Worm (Caenorhabditis elegans) whole organism, L1 larva: ENCODE data around the gene Y49A3A.3.
A peak's percentile ranks its signal among the peaks of the same experiment; 100 is the strongest.

Source experiments
- C04F5.9 ChIP-seq: sonication (generic microtip); optimal IDR thresholded peaks from 2 replicates; lab custom pipeline; 2016; ENCODE audit warnings: missing genetic modification characterization, missing compliant biosample characterization
- C16A3.4 ChIP-seq: fragments of 150-350 bp; optimal IDR thresholded peaks from 2 replicates; lab custom pipeline; 2014; ENCODE audit warnings: missing biosample characterization, missing genetic modification characterization
- aha-1 ChIP-seq: fragments of 150-350 bp; optimal IDR thresholded peaks from 2 replicates; lab custom pipeline; 2014; ENCODE audit warnings: missing biosample characterization, missing genetic modification characterization
- ama-1 ChIP-seq: fragments of 150-350 bp; optimal IDR thresholded peaks from 2 replicates; lab custom pipeline; 2014
- ceh-88 ChIP-seq: fragments of 200-800 bp; sonication (Bioruptor generic); IDR thresholded peaks from 2 replicates; pipeline ENCODE4 v1.3.6; 2022; ENCODE audit warnings: missing genetic modification characterization, missing compliant biosample characterization
- ceh-90 ChIP-seq: sonication (generic microtip); optimal IDR thresholded peaks from 2 replicates; lab custom pipeline; 2016; ENCODE audit warnings: missing genetic modification characterization, missing compliant biosample characterization
- ces-1 ChIP-seq: fragments of 150-350 bp; optimal IDR thresholded peaks from 2 replicates; lab custom pipeline; 2014; ENCODE audit warnings: missing biosample characterization, missing genetic modification reagents, missing genetic modification characterization
- dsc-1 ChIP-seq: sonication (generic microtip); optimal IDR thresholded peaks from 2 replicates; lab custom pipeline; 2016; ENCODE audit warnings: mild to moderate bottlenecking, missing genetic modification characterization, missing compliant biosample characterization
- efl-1 ChIP-seq, 4 experiments: fragments of 150-350 bp; optimal IDR thresholded peaks in 3 of 4; peaks in 1 of 4; 1 replicate in 1 of 4; 2 replicates in 3 of 4; lab custom pipeline; 2014; ENCODE audit warnings: missing biosample characterization in 2 of 4, missing genetic modification characterization in 2 of 4, missing genetic modification reagents in 2 of 4
- efl-3 ChIP-seq: fragments of 200-800 bp; sonication (Bioruptor generic); optimal IDR thresholded peaks from 2 replicates; lab custom pipeline; 2018; ENCODE audit warnings: mild to moderate bottlenecking, missing genetic modification characterization, missing compliant biosample characterization
- egl-13 ChIP-seq: sonication (generic microtip); optimal IDR thresholded peaks from 2 replicates; lab custom pipeline; 2016; ENCODE audit warnings: missing genotype, missing genetic modification reagents, missing genetic modification characterization, missing compliant biosample characterization
- elt-3 ChIP-seq, 6 experiments: fragments of 150-350 bp in 1 of 6; sonication (generic microtip); optimal IDR thresholded peaks; 2 replicates each; lab custom pipeline; 2017 to 2018; ENCODE audit warnings: missing biosample characterization in 6 of 6, missing genetic modification characterization in 6 of 6, inconsistent platforms in 1 of 6
- ets-5 ChIP-seq: fragments of 200-800 bp; sonication (Bioruptor generic); IDR thresholded peaks from 2 replicates; pipeline ENCODE4 v1.3.6; 2022; ENCODE audit warnings: missing genetic modification characterization, missing compliant biosample characterization
- fkh-10 ChIP-seq: sonication (generic microtip); optimal IDR thresholded peaks from 2 replicates; lab custom pipeline; 2017; ENCODE audit warnings: missing biosample characterization, missing genetic modification reagents, missing genetic modification characterization
- fkh-4 ChIP-seq: sonication (generic microtip); optimal IDR thresholded peaks from 2 replicates; lab custom pipeline; 2016; ENCODE audit warnings: missing compliant biosample characterization, missing genetic modification characterization, borderline replicate concordance
- fkh-8 ChIP-seq: sonication (generic microtip); optimal IDR thresholded peaks from 2 replicates; lab custom pipeline; 2016; ENCODE audit warnings: mild to moderate bottlenecking, missing genetic modification characterization, missing compliant biosample characterization
- fos-1 ChIP-seq: fragments of 150-350 bp; optimal IDR thresholded peaks from 2 replicates; lab custom pipeline; 2014; ENCODE audit warnings: missing biosample characterization, missing genetic modification characterization
- hlh-17 ChIP-seq: fragments of 200-800 bp; sonication (Bioruptor generic); optimal IDR thresholded peaks from 2 replicates; lab custom pipeline; 2018; ENCODE audit warnings: missing genetic modification characterization, mild to moderate bottlenecking, missing compliant biosample characterization, moderate library complexity, borderline replicate concordance
- hlh-4 ChIP-seq: sonication (generic microtip); optimal IDR thresholded peaks from 2 replicates; lab custom pipeline; 2016; ENCODE audit warnings: mild to moderate bottlenecking, missing genetic modification characterization, missing compliant biosample characterization
- irx-1 ChIP-seq: sonication (generic microtip); optimal IDR thresholded peaks from 2 replicates; lab custom pipeline; 2016; ENCODE audit warnings: missing genetic modification characterization, missing compliant biosample characterization
- isw-1 ChIP-seq: fragments of 200-800 bp; sonication (Bioruptor generic); IDR thresholded peaks from 2 replicates; pipeline ENCODE4 v1.3.6; 2022; ENCODE audit warnings: missing genetic modification characterization, missing compliant biosample characterization
- jun-1 ChIP-seq: fragments of 150-350 bp; optimal IDR thresholded peaks from 2 replicates; lab custom pipeline; 2014; ENCODE audit warnings: missing biosample characterization, missing genetic modification reagents, missing genetic modification characterization
- lin-15B ChIP-seq: fragments of 150-350 bp; sonication (generic microtip); optimal IDR thresholded peaks from 3 replicates; lab custom pipeline; 2014; ENCODE audit warnings: missing biosample characterization, missing genetic modification characterization
- lin-39 ChIP-seq: fragments of 150-350 bp; optimal IDR thresholded peaks from 2 replicates; lab custom pipeline; 2014; ENCODE audit warnings: missing biosample characterization, missing genetic modification reagents, missing genetic modification characterization
- nhr-12 ChIP-seq: sonication (generic microtip); optimal IDR thresholded peaks from 2 replicates; lab custom pipeline; 2017; ENCODE audit warnings: missing biosample characterization, missing genetic modification characterization
- nhr-20 ChIP-seq: sonication (generic microtip); optimal IDR thresholded peaks from 2 replicates; lab custom pipeline; 2016; ENCODE audit warnings: mild to moderate bottlenecking, missing genetic modification characterization, missing compliant biosample characterization
- nhr-237 ChIP-seq: fragments of 150-350 bp; optimal IDR thresholded peaks from 2 replicates; lab custom pipeline; 2014; ENCODE audit warnings: missing biosample characterization, missing genetic modification characterization
- nhr-71 ChIP-seq: sonication (generic microtip); optimal IDR thresholded peaks from 2 replicates; lab custom pipeline; 2016; ENCODE audit warnings: mild to moderate bottlenecking, missing genetic modification characterization, moderate library complexity, missing compliant biosample characterization
- nhr-76 ChIP-seq: sonication (generic microtip); optimal IDR thresholded peaks from 2 replicates; lab custom pipeline; 2017; ENCODE audit warnings: missing biosample characterization, missing genetic modification characterization
- nhr-84 ChIP-seq: sonication (generic microtip); optimal IDR thresholded peaks from 2 replicates; lab custom pipeline; 2017; ENCODE audit warnings: missing biosample characterization, missing genetic modification characterization
- pax-3 ChIP-seq: fragments of 200-800 bp; sonication (Bioruptor generic); optimal IDR thresholded peaks from 2 replicates; lab custom pipeline; 2018; ENCODE audit warnings: mild to moderate bottlenecking, missing genetic modification characterization, moderate library complexity, missing compliant biosample characterization
- pqm-1 ChIP-seq: sonication (generic microtip); optimal IDR thresholded peaks from 3 replicates; lab custom pipeline; 2017; ENCODE audit warnings: missing biosample characterization, missing genetic modification characterization
- skn-1 ChIP-seq: fragments of 150-350 bp; optimal IDR thresholded peaks from 2 replicates; lab custom pipeline; 2014; ENCODE audit warnings: missing biosample characterization, missing genetic modification characterization
- sox-4 ChIP-seq: sonication (generic microtip); optimal IDR thresholded peaks from 2 replicates; lab custom pipeline; 2016; ENCODE audit warnings: missing genetic modification characterization, missing compliant biosample characterization
- sup-37 ChIP-seq: fragments of 200-800 bp; sonication (Bioruptor generic); optimal IDR thresholded peaks from 2 replicates; lab custom pipeline; 2018; ENCODE audit warnings: mild to moderate bottlenecking, missing genetic modification characterization, missing compliant biosample characterization
- tbx-2 ChIP-seq: sonication (generic microtip); optimal IDR thresholded peaks from 2 replicates; lab custom pipeline; 2016; ENCODE audit warnings: missing genetic modification characterization, missing compliant biosample characterization
- unc-130 ChIP-seq: fragments of 150-350 bp; optimal IDR thresholded peaks from 2 replicates; lab custom pipeline; 2017; ENCODE audit warnings: missing biosample characterization, missing genetic modification characterization, inconsistent platforms
- vab-15 ChIP-seq: sonication (generic microtip); optimal IDR thresholded peaks from 2 replicates; lab custom pipeline; 2017; ENCODE audit warnings: missing genotype, mild to moderate bottlenecking, missing genetic modification characterization, missing compliant biosample characterization
- zip-4 ChIP-seq: fragments of 200-800 bp; sonication (Bioruptor generic); optimal IDR thresholded peaks from 2 replicates; lab custom pipeline; 2018; ENCODE audit warnings: mild to moderate bottlenecking, missing genetic modification characterization, moderate library complexity, missing compliant biosample characterization
- ztf-11 ChIP-seq, 2 experiments: sonication (generic microtip); optimal IDR thresholded peaks; 2 replicates each; lab custom pipeline; 2016 to 2017; ENCODE audit warnings: missing genetic modification characterization in 2 of 2, missing biosample characterization in 1 of 2, missing compliant biosample characterization in 1 of 2

The Y49A3A.3 gene

ce11 chrV:14378052-14378451 lies 23.8 kb downstream of the Y49A3A.3 start:
- TF ChIP-seq irx-1: no peak
- peak; percentile 13 for TF ChIP-seq pax-3 (tag; lab: Kevin White, UChicago)
- peak; percentile 85 for TF ChIP-seq dsc-1
- no peak for TF ChIP-seq lin-39 (tag; lab: Kevin White, UChicago)

- no peak for TF ChIP-seq jun-1 (tag; lab: Kevin White, UChicago)
- TF ChIP-seq ztf-11 (tag; optimal IDR thresholded peaks at IDR 0.05; lab: Kevin White, UChicago): no peak
- TF ChIP-seq aha-1 (tag; lab: Kevin White, UChicago): no peak
- TF ChIP-seq fkh-4: no peak
- TF ChIP-seq isw-1 (GFP tag; lab: Robert Waterston, UW): no peak
- TF ChIP-seq C16A3.4 (tag; lab: Kevin White, UChicago): no peak
- no peak for TF ChIP-seq efl-1 (optimal IDR thresholded peaks at IDR 0.05; lab: Kevin White, UChicago)
- TF ChIP-seq efl-1 (GFP tag; optimal IDR thresholded peaks at IDR 0.05 in 1 of 2; lab: Kevin White, UChicago): no peak
- no peak for TF ChIP-seq egl-13 (tag; lab: Kevin White, UChicago)
- TF ChIP-seq skn-1 (tag; lab: Kevin White, UChicago): no peak
- no peak for TF ChIP-seq unc-130
- no peak for TF ChIP-seq hlh-17 (GFP tag; lab: Kevin White, UChicago)
- TF ChIP-seq ama-1 (lab: Kevin White, UChicago): no peak
- TF ChIP-seq, all 84 proteins: peak for 0
These were observed 24.8 kb downstream of the Y49A3A.3 start, which contains the start of gene npr-43 for ce11 chrV:14378986-14379385. Gene npr-43 (minus strand): TSS chrV:14379086.

- TF ChIP-seq sox-4 (tag; lab: Kevin White, UChicago) (no peak), ztf-11 (tag; optimal IDR thresholded peaks at IDR 0.05; lab: Kevin White, UChicago) (no peak), pax-3 (tag; lab: Kevin White, UChicago) (peak; percentile 4), C04F5.9 (tag; lab: Kevin White, UChicago) (no peak), ces-1 (GFP tag; lab: Kevin White, UChicago) (no peak), nhr-20 (tag; lab: Kevin White, UChicago) (no peak), fos-1 (no peak), nhr-71 (tag; lab: Kevin White, UChicago) (peak; percentile 10), hlh-4 (peak; percentile 55), fkh-8 (tag; lab: Kevin White, UChicago) (peak; percentile 8), zip-4 (GFP tag; lab: Kevin White, UChicago) (no peak)
These were observed 26.0 kb downstream of the Y49A3A.3 start for ce11 chrV:14380242-14380641.

- TF ChIP-seq skn-1 (tag; lab: Kevin White, UChicago): no peak
- TF ChIP-seq pqm-1: no peak
- no peak for TF ChIP-seq ztf-11 (tag; optimal IDR thresholded peaks at IDR 0.05; lab: Kevin White, UChicago)
- no peak for TF ChIP-seq lin-15B (tag; lab: Kevin White, UChicago)
- no peak for TF ChIP-seq isw-1 (GFP tag; lab: Robert Waterston, UW)
- no peak for TF ChIP-seq pax-3 (tag; lab: Kevin White, UChicago)
- TF ChIP-seq nhr-84 (tag; lab: Kevin White, UChicago): no peak
- TF ChIP-seq nhr-76 (tag; lab: Kevin White, UChicago): no peak
- no peak for TF ChIP-seq elt-3 (tag; optimal IDR thresholded peaks at IDR 0.05; lab: Kevin White, UChicago)
These were observed 37.6 kb downstream of the Y49A3A.3 start, which contains the start of gene C15H11.10 for ce11 chrV:14391830-14392229. Gene C15H11.10 (plus strand): TSS chrV:14392130.

- TF ChIP-seq fos-1 (no peak), tbx-2 (no peak), ets-5 (no peak), nhr-237 (no peak), C04F5.9 (tag; lab: Kevin White, UChicago) (no peak), efl-3 (GFP tag; lab: Kevin White, UChicago) (no peak), hlh-4 (no peak), ceh-88 (GFP tag; lab: Robert Waterston, UW) (no peak), sup-37 (GFP tag; lab: Kevin White, UChicago) (no peak), nhr-12 (tag; lab: Kevin White, UChicago) (no peak), nhr-71 (tag; lab: Kevin White, UChicago) (no peak), ceh-90 (tag; lab: Kevin White, UChicago) (no peak), pqm-1 (no peak), fkh-10 (GFP tag; lab: Kevin White, UChicago) (no peak), vab-15 (no peak)
These were observed 39.3 kb downstream of the Y49A3A.3 start, which contains the start of gene C15H11.1 for ce11 chrV:14393504-14393903. Gene C15H11.1 (plus strand): TSS chrV:14393804.
